Worm (Caenorhabditis elegans) whole organism, early embryonic: ENCODE measurements around the gene C13G5.2.

Source experiments
- B0310.2 ChIP-seq: sonication (generic microtip); optimal IDR thresholded peaks from 2 replicates; lab custom pipeline; 2016; ENCODE audit warnings: mild to moderate bottlenecking, missing genetic modification characterization, missing compliant biosample characterization
- F13C5.2 ChIP-seq: sonication (generic microtip); optimal IDR thresholded peaks from 2 replicates; lab custom pipeline; 2017; ENCODE audit warnings: mild to moderate bottlenecking, missing genetic modification characterization, inconsistent platforms, missing compliant biosample characterization
- aly-1 ChIP-seq: sonication (generic microtip); optimal IDR thresholded peaks from 2 replicates; lab custom pipeline; 2016; ENCODE audit warnings: missing genetic modification characterization, missing compliant biosample characterization
- ama-1 ChIP-seq: fragments of 150-350 bp; optimal IDR thresholded peaks from 2 replicates; lab custom pipeline; 2014
- ceh-13 ChIP-seq: fragments of 200-800 bp; sonication (Bioruptor generic); optimal IDR thresholded peaks from 2 replicates; lab custom pipeline; 2018; ENCODE audit warnings: mild to moderate bottlenecking, missing genetic modification characterization, missing compliant biosample characterization
- ceh-36 ChIP-seq: sonication (generic microtip); optimal IDR thresholded peaks from 2 replicates; lab custom pipeline; 2016; ENCODE audit warnings: missing genetic modification characterization, inconsistent platforms, missing compliant biosample characterization
- ets-7 ChIP-seq: sonication (generic microtip); optimal IDR thresholded peaks from 2 replicates; lab custom pipeline; 2016; ENCODE audit warnings: missing genotype, missing genetic modification characterization, missing compliant biosample characterization
- flt-1 ChIP-seq: fragments of 200-800 bp; sonication (Bioruptor generic); IDR thresholded peaks from 2 replicates; pipeline ENCODE4 v1.3.6; 2022; ENCODE audit warnings: missing genetic modification characterization, missing compliant biosample characterization
- hmbx-1 ChIP-seq: sonication (generic microtip); optimal IDR thresholded peaks from 2 replicates; lab custom pipeline; 2016; ENCODE audit warnings: mild to moderate bottlenecking, missing genetic modification characterization, missing compliant biosample characterization
- hmg-4 ChIP-seq: fragments of 200-800 bp; sonication (Bioruptor generic); optimal IDR thresholded peaks from 2 replicates; lab custom pipeline; 2018; ENCODE audit warnings: mild to moderate bottlenecking, missing genetic modification characterization, missing compliant biosample characterization
- hnd-1 ChIP-seq: sonication (generic microtip); optimal IDR thresholded peaks from 2 replicates; lab custom pipeline; 2016; ENCODE audit warnings: missing genetic modification characterization, missing compliant biosample characterization
- pes-1 ChIP-seq: fragments of 200-800 bp; sonication (Bioruptor generic); IDR thresholded peaks from 2 replicates; pipeline ENCODE4 v1.3.6; 2022; ENCODE audit warnings: missing genetic modification reagents, missing genetic modification characterization, missing compliant biosample characterization
- scrt-1 ChIP-seq: fragments of 200-800 bp; sonication (Bioruptor generic); IDR thresholded peaks from 2 replicates; pipeline ENCODE4 v1.3.6; 2022; ENCODE audit warnings: missing genetic modification characterization, missing compliant biosample characterization
- sea-1 ChIP-seq: fragments of 200-800 bp; sonication (Bioruptor generic); conservative IDR thresholded peaks from 2 replicates; pipeline ENCODE4 v1.3.6; 2022; ENCODE audit warnings: missing genetic modification characterization, missing compliant biosample characterization
- tbx-11 ChIP-seq: fragments of 200-800 bp; sonication (Bioruptor generic); IDR thresholded peaks from 2 replicates; pipeline ENCODE4 v1.3.6; 2022; ENCODE audit warnings: missing genetic modification characterization, missing compliant biosample characterization
- tbx-37 ChIP-seq: fragments of 200-800 bp; sonication (Bioruptor generic); conservative IDR thresholded peaks from 2 replicates; pipeline ENCODE4 v1.3.6; 2022; ENCODE audit warnings: missing genetic modification reagents, missing genetic modification characterization, missing compliant biosample characterization
- tra-4 ChIP-seq: sonication (generic microtip); optimal IDR thresholded peaks from 2 replicates; lab custom pipeline; 2017; ENCODE audit warnings: missing genetic modification characterization, missing compliant biosample characterization

The C13G5.2 gene

DNA sequence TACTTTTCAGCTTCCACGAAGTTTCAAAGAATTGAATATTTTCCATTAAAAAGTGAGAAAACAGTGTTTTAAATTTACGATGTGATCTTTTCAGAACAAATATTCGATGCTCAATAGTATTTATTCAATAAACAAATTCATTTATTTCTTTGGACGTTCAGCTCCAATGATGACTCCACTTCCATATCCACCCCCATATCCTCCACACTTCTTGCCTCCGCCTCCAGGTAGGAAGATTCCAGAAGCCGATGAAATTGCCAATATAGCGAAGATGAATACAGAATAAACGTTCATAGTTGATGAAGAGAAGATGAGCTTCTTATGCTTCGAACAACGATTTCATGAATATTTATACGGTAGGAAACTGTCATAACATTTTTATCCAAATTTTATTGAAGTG lies 29.1 kb downstream of the C13G5.2 start, which contains the start of gene fip-3:
TSS of gene fip-3 (minus strand) at position 294 of the 400 bp plus-strand sequence.
- TF ChIP-seq scrt-1 (GFP tag; lab: Robert Waterston, UW): no peak
- no peak for TF ChIP-seq ama-1 (lab: Kevin White, UChicago)
- TF ChIP-seq tra-4: no peak
- TF ChIP-seq hnd-1 (tag; lab: Kevin White, UChicago): no peak
- no peak for TF ChIP-seq tbx-11 (GFP tag; lab: Robert Waterston, UW)
- no peak for TF ChIP-seq F13C5.2 (tag; lab: Kevin White, UChicago)
- TF ChIP-seq hmg-4 (GFP tag; lab: Kevin White, UChicago): no peak
- TF ChIP-seq pes-1 (GFP tag; lab: Robert Waterston, UW): no peak

ce11 chrIII:8588592-8589153 lies 29.6 kb downstream of the C13G5.2 start, which contains the start of gene glr-1:
TSS of gene glr-1 (minus strand) at chrIII:8588642.
- TF ChIP-seq ets-7 (no peak), scrt-1 (GFP tag; lab: Robert Waterston, UW) (no peak), ceh-36 (tag; lab: Kevin White, UChicago) (no peak), tbx-11 (GFP tag; lab: Robert Waterston, UW) (no peak), sea-1 (GFP tag; lab: Robert Waterston, UW) (no peak), pes-1 (GFP tag; lab: Robert Waterston, UW) (no peak), hnd-1 (tag; lab: Kevin White, UChicago) (no peak), ama-1 (lab: Kevin White, UChicago) (no peak), tbx-37 (GFP tag; lab: Robert Waterston, UW) (no peak), F13C5.2 (tag; lab: Kevin White, UChicago) (no peak), ceh-13 (GFP tag; lab: Kevin White, UChicago) (no peak), hmg-4 (GFP tag; lab: Kevin White, UChicago) (no peak)

- TF ChIP-seq B0310.2 (tag; lab: Kevin White, UChicago): no peak
- no peak for TF ChIP-seq sea-1 (GFP tag; lab: Robert Waterston, UW)
- no peak for TF ChIP-seq tra-4
- TF ChIP-seq ceh-13 (GFP tag; lab: Kevin White, UChicago): no peak
- TF ChIP-seq tbx-11 (GFP tag; lab: Robert Waterston, UW): no peak
- no peak for TF ChIP-seq flt-1 (GFP tag; lab: Robert Waterston, UW)
Observed at ce11 chrIII:8580802-8581201, 37.5 kb downstream of the C13G5.2 start, which contains the start of gene doxa-1. TSS of gene doxa-1 (plus strand) at chrIII:8581102.

ce11 chrIII:8579367-8579766 lies 38.9 kb downstream of the C13G5.2 start:
- TF ChIP-seq sea-1 (GFP tag; lab: Robert Waterston, UW) (no peak), ama-1 (lab: Kevin White, UChicago) (no peak), pes-1 (GFP tag; lab: Robert Waterston, UW) (no peak)

DNA sequence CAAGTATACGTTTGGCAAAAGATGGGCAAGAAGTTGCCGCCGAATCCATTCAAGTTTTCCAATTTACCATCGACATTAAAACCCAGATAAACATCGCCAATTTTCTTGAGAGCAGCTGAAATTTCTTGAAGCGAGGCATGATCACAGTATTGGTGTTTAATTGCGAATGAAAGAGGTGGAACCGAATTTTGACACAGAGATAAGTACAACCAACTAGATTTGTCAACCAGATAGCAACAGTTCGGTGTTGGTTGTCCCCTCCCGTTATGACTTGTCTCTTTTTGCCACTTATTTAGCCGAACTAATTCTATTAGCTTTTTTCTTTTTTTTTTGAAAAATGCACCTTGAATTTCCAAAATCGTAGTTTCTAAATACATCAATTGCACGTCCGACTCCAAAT lies 39.9 kb downstream of the C13G5.2 start:
- no peak for TF ChIP-seq tbx-11 (GFP tag; lab: Robert Waterston, UW)
- no peak for TF ChIP-seq hmg-4 (GFP tag; lab: Kevin White, UChicago)
- no peak for TF ChIP-seq ama-1 (lab: Kevin White, UChicago)
- TF ChIP-seq sea-1 (GFP tag; lab: Robert Waterston, UW): no peak
- TF ChIP-seq ets-7: no peak
- TF ChIP-seq flt-1 (GFP tag; lab: Robert Waterston, UW): no peak
- TF ChIP-seq tbx-37 (GFP tag; lab: Robert Waterston, UW): no peak
- TF ChIP-seq ceh-36 (tag; lab: Kevin White, UChicago): no peak
- no peak for TF ChIP-seq pes-1 (GFP tag; lab: Robert Waterston, UW)
- TF ChIP-seq ceh-13 (GFP tag; lab: Kevin White, UChicago): no peak
- TF ChIP-seq tra-4: no peak

ce11 chrIII:8577534-8577933 lies 40.7 kb downstream of the C13G5.2 start:
- TF ChIP-seq scrt-1 (GFP tag; lab: Robert Waterston, UW) (no peak), F13C5.2 (tag; lab: Kevin White, UChicago) (no peak), ama-1 (lab: Kevin White, UChicago) (no peak), tbx-37 (GFP tag; lab: Robert Waterston, UW) (no peak), tra-4 (no peak), pes-1 (GFP tag; lab: Robert Waterston, UW) (no peak), hmbx-1 (tag; lab: Kevin White, UChicago) (no peak), B0310.2 (tag; lab: Kevin White, UChicago) (no peak), aly-1 (tag; lab: Kevin White, UChicago) (no peak), sea-1 (GFP tag; lab: Robert Waterston, UW) (no peak), hmg-4 (GFP tag; lab: Kevin White, UChicago) (no peak)

DNA sequence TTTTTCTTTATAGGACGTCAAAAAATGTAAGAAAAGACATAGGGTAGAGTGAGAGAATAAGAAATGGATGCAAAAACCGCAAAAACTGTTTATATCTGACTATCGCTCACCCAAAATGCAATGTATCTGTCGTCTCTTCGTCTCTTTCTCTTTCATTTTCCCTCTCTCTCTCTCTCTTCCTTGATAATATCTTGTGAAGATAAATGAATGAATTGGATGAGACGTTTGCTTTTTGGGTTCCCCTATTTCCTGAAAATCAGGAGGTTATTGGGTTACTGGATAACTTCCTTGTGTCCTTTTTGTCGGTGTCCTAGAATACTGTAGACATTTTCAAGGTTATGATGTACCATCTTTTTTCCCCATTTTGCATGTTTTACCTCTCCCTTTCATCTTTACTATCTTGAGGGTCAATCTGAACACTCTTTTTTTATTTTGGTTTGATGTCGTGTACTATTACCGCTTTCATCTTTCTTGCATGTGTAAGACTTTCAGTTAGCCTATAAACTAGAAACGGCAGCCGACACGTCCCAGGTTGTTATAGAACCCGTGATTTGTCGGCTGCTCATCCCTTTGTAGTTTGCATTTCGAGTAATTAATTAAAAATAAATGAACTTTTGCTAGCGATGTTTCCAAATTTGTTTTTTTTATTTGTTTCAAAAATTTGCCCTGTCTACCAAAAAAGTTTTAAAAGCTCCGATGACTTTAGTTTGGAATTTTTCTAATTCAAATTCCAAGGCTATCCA lies 42.7 kb downstream of the C13G5.2 start:
- no peak for TF ChIP-seq flt-1 (GFP tag; lab: Robert Waterston, UW)
- no peak for TF ChIP-seq ama-1 (lab: Kevin White, UChicago)
- no peak for TF ChIP-seq sea-1 (GFP tag; lab: Robert Waterston, UW)
- no peak for TF ChIP-seq ceh-36 (tag; lab: Kevin White, UChicago)
- no peak for TF ChIP-seq B0310.2 (tag; lab: Kevin White, UChicago)
- no peak for TF ChIP-seq pes-1 (GFP tag; lab: Robert Waterston, UW)
- no peak for TF ChIP-seq aly-1 (tag; lab: Kevin White, UChicago)
- no peak for TF ChIP-seq hnd-1 (tag; lab: Kevin White, UChicago)
- TF ChIP-seq hmg-4 (GFP tag; lab: Kevin White, UChicago): no peak
- no peak for TF ChIP-seq ceh-13 (GFP tag; lab: Kevin White, UChicago)
- no peak for TF ChIP-seq tra-4
- TF ChIP-seq ets-7: no peak
- no peak for TF ChIP-seq F13C5.2 (tag; lab: Kevin White, UChicago)
- no peak for TF ChIP-seq hmbx-1 (tag; lab: Kevin White, UChicago)
- TF ChIP-seq tbx-11 (GFP tag; lab: Robert Waterston, UW): no peak
- no peak for TF ChIP-seq scrt-1 (GFP tag; lab: Robert Waterston, UW)
- TF ChIP-seq tbx-37 (GFP tag; lab: Robert Waterston, UW): no peak
